Worm (Caenorhabditis elegans) whole organism, mixed stage, embryonic: Measurements from ENCODE around the gene K07E1.1.

ENCODE experiments used
- M03D4.4 ChIP-seq: sonication (generic microtip); optimal IDR thresholded peaks from 2 replicates; lab custom pipeline; 2017; ENCODE audit warnings: mild to moderate bottlenecking, missing genetic modification characterization, missing compliant biosample characterization
- bed-3 ChIP-seq: fragments of 200-800 bp; sonication (Bioruptor generic); optimal IDR thresholded peaks from 3 replicates; lab custom pipeline; 2018; ENCODE audit warnings: mild to moderate bottlenecking, missing genetic modification characterization, moderate library complexity, missing compliant biosample characterization
- blmp-1 ChIP-seq: fragments of 150-350 bp; optimal IDR thresholded peaks from 2 replicates; lab custom pipeline; 2014; ENCODE audit warnings: missing biosample characterization, missing genetic modification characterization
- ceh-39 ChIP-seq: fragments of 150-350 bp; optimal IDR thresholded peaks from 2 replicates; lab custom pipeline; 2014; ENCODE audit warnings: missing biosample characterization, missing genetic modification characterization
- ceh-43 ChIP-seq: fragments of 200-800 bp; sonication (Bioruptor generic); optimal IDR thresholded peaks from 2 replicates; lab custom pipeline; 2018; ENCODE audit warnings: mild to moderate bottlenecking, missing genetic modification characterization, moderate library complexity, missing compliant biosample characterization
- ceh-83 ChIP-seq: fragments of 200-800 bp; sonication (Bioruptor generic); optimal IDR thresholded peaks from 2 replicates; lab custom pipeline; 2018; ENCODE audit warnings: mild to moderate bottlenecking, missing genetic modification characterization, missing compliant biosample characterization
- ces-1 ChIP-seq: fragments of 150-350 bp; optimal IDR thresholded peaks from 2 replicates; lab custom pipeline; 2014; ENCODE audit warnings: missing biosample characterization, missing genetic modification reagents, missing genetic modification characterization
- cnd-1 ChIP-seq: fragments of 200-800 bp; sonication (Bioruptor generic); optimal IDR thresholded peaks from 2 replicates; lab custom pipeline; 2018; ENCODE audit warnings: mild to moderate bottlenecking, missing genetic modification characterization, missing compliant biosample characterization
- drap-1 ChIP-seq: fragments of 200-800 bp; sonication (Bioruptor generic); optimal IDR thresholded peaks from 3 replicates; lab custom pipeline; 2018; ENCODE audit warnings: mild to moderate bottlenecking, missing genetic modification characterization, missing compliant biosample characterization
- elt-1 ChIP-seq: sonication (generic microtip); optimal IDR thresholded peaks from 2 replicates; lab custom pipeline; 2017; ENCODE audit warnings: missing genetic modification characterization, mild to moderate bottlenecking, missing compliant biosample characterization, antibody characterized with exemption, moderate library complexity, borderline replicate concordance; ENCODE audit not compliant: insufficient read depth
- elt-3 ChIP-seq: fragments of 150-350 bp; optimal IDR thresholded peaks from 2 replicates; lab custom pipeline; 2014; ENCODE audit warnings: missing biosample characterization, missing genetic modification characterization
- flh-1 ChIP-seq: fragments of 200-800 bp; sonication (Bioruptor generic); optimal IDR thresholded peaks from 2 replicates; lab custom pipeline; 2018; ENCODE audit warnings: mild to moderate bottlenecking, missing genetic modification characterization, moderate library complexity, missing compliant biosample characterization
- ham-2 ChIP-seq: fragments of 200-800 bp; sonication (Bioruptor generic); optimal IDR thresholded peaks from 2 replicates; lab custom pipeline; 2018; ENCODE audit warnings: mild to moderate bottlenecking, missing genetic modification characterization, missing compliant biosample characterization
- hlh-1 ChIP-seq: fragments of 150-350 bp; optimal IDR thresholded peaks from 2 replicates; lab custom pipeline; 2014; ENCODE audit warnings: missing biosample characterization, missing genetic modification reagents, missing genetic modification characterization
- lin-13 ChIP-seq: fragments of 150-350 bp; optimal IDR thresholded peaks from 2 replicates; lab custom pipeline; 2014; ENCODE audit warnings: missing biosample characterization, missing genetic modification characterization
- lin-32 ChIP-seq: fragments of 200-800 bp; sonication (Bioruptor generic); optimal IDR thresholded peaks from 2 replicates; lab custom pipeline; 2018; ENCODE audit warnings: mild to moderate bottlenecking, missing genetic modification characterization, missing compliant biosample characterization
- lsy-2 ChIP-seq: fragments of 150-350 bp; optimal IDR thresholded peaks from 2 replicates; lab custom pipeline; 2014; ENCODE audit warnings: missing biosample characterization, missing genetic modification characterization
- mep-1 ChIP-seq: fragments of 150-350 bp; optimal IDR thresholded peaks from 2 replicates; lab custom pipeline; 2017; ENCODE audit warnings: missing biosample characterization, missing genetic modification reagents, missing genetic modification characterization, inconsistent platforms
- mls-2 ChIP-seq: sonication (generic microtip); optimal IDR thresholded peaks from 2 replicates; lab custom pipeline; 2016; ENCODE audit warnings: mild to moderate bottlenecking, missing genetic modification characterization, moderate library complexity, missing compliant biosample characterization
- nhr-12 ChIP-seq: fragments of 150-350 bp; optimal IDR thresholded peaks from 2 replicates; lab custom pipeline; 2014; ENCODE audit warnings: missing biosample characterization, missing genetic modification characterization
- nhr-2 ChIP-seq: fragments of 150-350 bp; optimal IDR thresholded peaks from 2 replicates; lab custom pipeline; 2014; ENCODE audit warnings: missing biosample characterization, missing genetic modification characterization
- nhr-237 ChIP-seq: fragments of 150-350 bp; optimal IDR thresholded peaks from 2 replicates; lab custom pipeline; 2014; ENCODE audit warnings: missing biosample characterization, missing genetic modification characterization
- nhr-28 ChIP-seq: fragments of 150-350 bp; optimal IDR thresholded peaks from 2 replicates; lab custom pipeline; 2014; ENCODE audit warnings: missing biosample characterization, missing genetic modification characterization
- nhr-76 ChIP-seq: sonication (generic microtip); optimal IDR thresholded peaks from 2 replicates; lab custom pipeline; 2017; ENCODE audit warnings: missing biosample characterization, missing genetic modification characterization
- pha-4 ChIP-seq: fragments of 150-350 bp; optimal IDR thresholded peaks from 2 replicates; lab custom pipeline; 2018; ENCODE audit warnings: missing biosample characterization, missing genetic modification reagents, missing genetic modification characterization
- sem-2 ChIP-seq: fragments of 200-800 bp; sonication (Bioruptor generic); optimal IDR thresholded peaks from 2 replicates; lab custom pipeline; 2018; ENCODE audit warnings: mild to moderate bottlenecking, missing genetic modification characterization, missing compliant biosample characterization
- sptf-1 ChIP-seq: sonication (generic microtip); optimal IDR thresholded peaks from 2 replicates; lab custom pipeline; 2017; ENCODE audit warnings: mild to moderate bottlenecking, missing genetic modification characterization, moderate library complexity, missing compliant biosample characterization
- unc-120 ChIP-seq: sonication (generic microtip); optimal IDR thresholded peaks from 2 replicates; lab custom pipeline; 2017; ENCODE audit warnings: missing genetic modification characterization, missing compliant biosample characterization; ENCODE audit not compliant: poor library complexity, severe bottlenecking
- unc-62 ChIP-seq: fragments of 150-350 bp; optimal IDR thresholded peaks from 2 replicates; lab custom pipeline; 2014; ENCODE audit warnings: missing biosample characterization, missing genetic modification reagents, missing genetic modification characterization
- zip-8 ChIP-seq: fragments of 150-350 bp; optimal IDR thresholded peaks from 2 replicates; lab custom pipeline; 2014; ENCODE audit warnings: missing biosample characterization, missing genetic modification characterization
- ztf-11 ChIP-seq: fragments of 150-350 bp; optimal IDR thresholded peaks from 2 replicates; lab custom pipeline; 2014; ENCODE audit warnings: missing biosample characterization, missing genetic modification characterization

The K07E1.1 gene

ce11 chrII:4552088-4552487 is 1.2 kb downstream of the K07E1.1 start:
- no peak for TF ChIP-seq nhr-76 (tag; lab: Kevin White, UChicago)
- no peak for TF ChIP-seq mep-1

- TF ChIP-seq ztf-11 (tag; lab: Kevin White, UChicago) (no peak), pha-4 (tag; lab: Kevin White, UChicago) (no peak), mep-1 (no peak), nhr-28 (tag; lab: Kevin White, UChicago) (no peak)
Observed at ce11 chrII:4557487-4557886, 6.6 kb downstream of the K07E1.1 start, which contains the start of gene M03A1.3. Gene M03A1.3 (plus strand): TSS chrII:4557787.

ce11 chrII:4560068-4560467 is 9.2 kb downstream of the K07E1.1 start, which contains the start of gene M03A1.8:
Gene M03A1.8 (plus strand): TSS chrII:4560336.
- TF ChIP-seq elt-1 (tag; lab: Kevin White, UChicago) = peak; percentile 61
- no peak for TF ChIP-seq lin-13

- no peak for TF ChIP-seq flh-1 (GFP tag; lab: Kevin White, UChicago)
- peak; percentile 84 for TF ChIP-seq elt-3 (tag; lab: Kevin White, UChicago)
- no peak for TF ChIP-seq ztf-11 (tag; lab: Kevin White, UChicago)
- no peak for TF ChIP-seq nhr-12 (tag; lab: Kevin White, UChicago)
Observed at ce11 chrII:4562503-4563000, 11.7 kb downstream of the K07E1.1 start, which contains the start of gene dao-2. Gene dao-2 (plus strand): TSS chrII:4562950.

- TF ChIP-seq flh-1 (GFP tag; lab: Kevin White, UChicago) (no peak), elt-1 (tag; lab: Kevin White, UChicago) (no peak), nhr-237 (tag; lab: Kevin White, UChicago) (no peak), lin-32 (GFP tag; lab: Kevin White, UChicago) (no peak), pha-4 (tag; lab: Kevin White, UChicago) (no peak), nhr-28 (tag; lab: Kevin White, UChicago) (no peak), ces-1 (GFP tag; lab: Kevin White, UChicago) (no peak), drap-1 (GFP tag; lab: Kevin White, UChicago) (no peak), nhr-76 (tag; lab: Kevin White, UChicago) (no peak), blmp-1 (tag; lab: Kevin White, UChicago) (no peak), unc-62 (no peak), cnd-1 (tag; lab: Kevin White, UChicago) (no peak), ceh-43 (no peak), elt-3 (tag; lab: Kevin White, UChicago) (no peak), lsy-2 (tag; lab: Kevin White, UChicago) (no peak), hlh-1 (tag; lab: Kevin White, UChicago) (no peak), bed-3 (no peak), sptf-1 (tag; lab: Kevin White, UChicago) (no peak), ztf-11 (tag; lab: Kevin White, UChicago) (no peak)
- TF ChIP-seq, all 35 proteins: peak for 0
Observed at ce11 chrII:4565205-4565604, 14.3 kb downstream of the K07E1.1 start.

ce11 chrII:4566237-4566636 is 15.4 kb downstream of the K07E1.1 start:
- TF ChIP-seq nhr-237 (tag; lab: Kevin White, UChicago) = no peak
- TF ChIP-seq sptf-1 (tag; lab: Kevin White, UChicago) = no peak
- no peak for TF ChIP-seq nhr-76 (tag; lab: Kevin White, UChicago)
- TF ChIP-seq mls-2 (tag; lab: Kevin White, UChicago) = no peak
- no peak for TF ChIP-seq ham-2
- TF ChIP-seq ztf-11 (tag; lab: Kevin White, UChicago) = no peak
- TF ChIP-seq, all 35 proteins: peak for 0

- TF ChIP-seq unc-120 (peak; percentile 54), blmp-1 (tag; lab: Kevin White, UChicago) (no peak), ztf-11 (tag; lab: Kevin White, UChicago) (no peak), unc-62 (no peak), sem-2 (GFP tag; lab: Kevin White, UChicago) (no peak), nhr-2 (peak; percentile 2), hlh-1 (tag; lab: Kevin White, UChicago) (peak; percentile 66), lin-32 (GFP tag; lab: Kevin White, UChicago) (no peak), cnd-1 (tag; lab: Kevin White, UChicago) (peak; percentile 13), mep-1 (peak; percentile 6), zip-8 (tag; lab: Kevin White, UChicago) (no peak), lsy-2 (tag; lab: Kevin White, UChicago) (no peak), ceh-83 (no peak), mls-2 (tag; lab: Kevin White, UChicago) (no peak), bed-3 (no peak), nhr-28 (tag; lab: Kevin White, UChicago) (no peak), M03D4.4 (tag; lab: Kevin White, UChicago) (no peak), drap-1 (GFP tag; lab: Kevin White, UChicago) (no peak), ham-2 (no peak), lin-13 (no peak), sptf-1 (tag; lab: Kevin White, UChicago) (peak; percentile 31), flh-1 (GFP tag; lab: Kevin White, UChicago) (no peak), elt-1 (tag; lab: Kevin White, UChicago) (no peak), pha-4 (tag; lab: Kevin White, UChicago) (no peak), ceh-39 (tag; lab: Kevin White, UChicago) (no peak)
Observed at ce11 chrII:4571112-4571511, 20.2 kb downstream of the K07E1.1 start.
